Fruit fly (Drosophila melanogaster): ENCODE measurements around the gene Muc96D.

DNA sequence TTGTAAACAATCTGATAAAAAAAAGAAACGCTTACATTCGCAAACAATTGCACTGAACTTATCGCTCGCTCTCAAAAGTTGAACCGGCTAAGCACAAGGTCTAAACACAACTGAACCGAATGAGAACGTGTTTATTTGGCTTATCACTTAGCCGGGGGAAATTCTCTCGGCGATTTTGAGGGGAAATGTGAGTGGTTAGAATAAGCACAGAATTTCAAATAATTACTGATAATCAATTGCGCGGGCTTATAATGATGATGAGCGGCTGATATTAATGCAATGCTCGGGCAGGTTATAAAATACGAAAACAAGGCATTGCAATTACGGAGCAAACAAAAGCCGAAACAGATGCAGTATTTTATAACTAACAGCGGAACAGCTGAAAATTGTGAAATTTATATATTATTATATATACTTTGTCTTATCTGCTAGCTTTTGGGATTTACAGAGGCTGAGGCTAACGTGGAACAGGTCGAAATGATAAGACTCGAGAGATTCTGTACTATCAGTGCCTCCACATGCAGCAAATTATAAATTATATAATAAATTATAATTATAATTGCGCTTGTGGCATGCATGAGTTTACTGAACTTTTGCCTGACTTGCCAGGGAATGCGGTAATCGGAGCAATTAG lies 38.0 kb upstream of the Muc96D start:
- no peak for TF ChIP-seq Gug (GFP tag; IDR thresholded peaks at IDR 0.05)
- TF ChIP-seq esn (GFP tag; optimal IDR thresholded peaks at IDR 0.05), result no peak
- TF ChIP-seq CG3032 (tag; optimal IDR thresholded peaks at IDR 0.05), result no peak
- no peak for TF ChIP-seq CG11902 (GFP tag; optimal IDR thresholded peaks at IDR 0.05)
- no peak for TF ChIP-seq cyc (GFP tag; optimal IDR thresholded peaks at IDR 0.05)
- TF ChIP-seq fd85E (GFP tag; optimal IDR thresholded peaks at IDR 0.05), result no peak
- TF ChIP-seq CG10669 (GFP tag; optimal IDR thresholded peaks at IDR 0.05), result no peak
- TF ChIP-seq pdm3 (GFP tag; optimal IDR thresholded peaks at IDR 0.05), result no peak
- no peak for TF ChIP-seq Blimp-1 (GFP tag; optimal IDR thresholded peaks at IDR 0.05)
- no peak for TF ChIP-seq CG6276 (GFP tag; optimal IDR thresholded peaks at IDR 0.05)
- TF ChIP-seq CG11294 (GFP tag; IDR thresholded peaks at IDR 0.05), result no peak
- TF ChIP-seq topi (GFP tag; optimal IDR thresholded peaks at IDR 0.05), result no peak
